Fruit fly (Drosophila melanogaster) whole organism, adult: ENCODE results near the gene CG9444.

Experiments used
- CG5204 ChIP-seq: fragments of 200-800 bp; sonication (Bioruptor generic); optimal IDR thresholded peaks from 2 replicates; lab custom pipeline; 2016; ENCODE audit warnings: missing biosample characterization, missing genetic modification characterization
- Hr96 ChIP-seq: fragments of 200-800 bp; sonication (Bioruptor generic); optimal IDR thresholded peaks from 2 replicates; lab custom pipeline; 2016; ENCODE audit warnings: missing biosample characterization, missing genetic modification characterization
- kay ChIP-seq: fragments of 200-800 bp; sonication (Bioruptor generic); peaks from one replicate; lab custom pipeline; 2016; ENCODE audit warnings: missing biosample characterization, missing genetic modification characterization, borderline replicate concordance

DNA sequence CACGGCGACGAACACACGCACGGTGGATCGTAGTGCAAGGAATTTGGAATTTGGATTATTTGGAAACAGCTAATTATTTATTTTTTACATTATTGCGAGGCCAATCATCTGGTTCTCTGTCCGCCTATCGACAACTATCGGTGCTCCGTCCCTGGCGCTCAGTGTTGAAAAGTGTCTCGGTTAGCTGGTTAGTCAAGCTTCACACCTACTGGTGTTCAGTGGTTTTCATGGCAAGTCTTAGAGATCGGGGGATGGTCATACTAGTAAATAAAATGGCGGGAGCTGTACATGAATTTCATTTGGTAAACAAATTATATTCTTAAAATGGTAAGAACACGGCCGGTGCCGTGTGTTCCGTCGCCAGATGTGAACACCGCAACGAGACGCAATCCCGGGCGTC is 26.8 kb upstream of the CG9444 start, which contains the start of the genes trbd and dmt:
- TF ChIP-seq CG5204 (GFP tag; lab: Kevin White, UChicago) (no peak), Hr96 (no peak), kay (no peak)
